Worm (Caenorhabditis elegans): Measurements from ENCODE around the gene pgm-2.

Gene pgm-2

DNA sequence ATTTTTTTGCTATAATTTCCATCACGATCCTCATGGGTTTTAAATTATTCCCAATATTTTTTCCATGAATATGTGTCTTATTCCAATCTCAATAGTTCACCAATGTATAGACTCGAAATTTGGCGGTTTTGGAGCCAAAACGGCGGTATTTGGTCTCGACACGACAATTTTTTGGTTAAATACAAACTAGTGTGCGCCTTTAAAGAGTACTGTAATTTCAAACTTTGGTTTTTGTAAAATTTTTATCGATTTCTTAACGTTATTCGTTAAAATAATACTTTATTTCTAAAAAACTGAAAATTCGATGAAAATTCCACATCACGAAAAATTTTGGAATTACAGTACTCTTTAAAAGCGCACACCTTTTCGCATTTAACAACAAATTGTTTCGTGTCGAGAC lies 15.5 kb downstream of the pgm-2 start:
- TF ChIP-seq C38D4.7 (GFP tag; optimal IDR thresholded peaks at IDR 0.05), result no peak
- TF ChIP-seq ahr-1 (tag; optimal IDR thresholded peaks at IDR 0.05), result no peak
- no peak for TF ChIP-seq ama-1 (optimal IDR thresholded peaks at IDR 0.05)
- no peak for TF ChIP-seq pros-1 (tag; optimal IDR thresholded peaks at IDR 0.05)
- no peak for TF ChIP-seq hlh-30 (tag; optimal IDR thresholded peaks at IDR 0.05; ENCODE audit: insufficient read depth)
- no peak for TF ChIP-seq ceh-22 (tag; optimal IDR thresholded peaks at IDR 0.05)
- no peak for TF ChIP-seq nhr-232 (tag; optimal IDR thresholded peaks at IDR 0.05)
- TF ChIP-seq hlh-6 (tag; optimal IDR thresholded peaks at IDR 0.05), result no peak
- TF ChIP-seq ttx-3 (tag; optimal IDR thresholded peaks at IDR 0.05), result no peak
- no peak for TF ChIP-seq K09A11.1 (tag; optimal IDR thresholded peaks at IDR 0.05; ENCODE audit: insufficient read depth)
- no peak for TF ChIP-seq nhr-11 (tag; optimal IDR thresholded peaks at IDR 0.05)
- TF ChIP-seq unc-86 (tag; optimal IDR thresholded peaks at IDR 0.05), result no peak
- no peak for TF ChIP-seq rnt-1 (tag; optimal IDR thresholded peaks at IDR 0.05)
- TF ChIP-seq ceh-45 (GFP tag; IDR thresholded peaks at IDR 0.05), result no peak

- TF ChIP-seq ceh-9 (tag; optimal IDR thresholded peaks at IDR 0.05) (no peak), K09A11.1 (tag; optimal IDR thresholded peaks at IDR 0.05; ENCODE audit: insufficient read depth) (no peak), dmd-4 (tag; optimal IDR thresholded peaks at IDR 0.05; ENCODE audit: borderline replicate concordance) (no peak), tbx-7 (tag; optimal IDR thresholded peaks at IDR 0.05) (no peak), ceh-34 (tag; optimal IDR thresholded peaks at IDR 0.05) (no peak), lim-6 (tag; optimal IDR thresholded peaks at IDR 0.05) (no peak), eyg-1 (tag; optimal IDR thresholded peaks at IDR 0.05) (no peak), che-1 (tag; optimal IDR thresholded peaks at IDR 0.05) (no peak), ceh-22 (tag; optimal IDR thresholded peaks at IDR 0.05) (no peak)
These were observed 15.9 kb downstream of the pgm-2 start, which contains the start of gene dph-7 for ce11 chrIII:13315071-13315470. Gene dph-7 (plus strand): TSS chrIII:13315123.

DNA sequence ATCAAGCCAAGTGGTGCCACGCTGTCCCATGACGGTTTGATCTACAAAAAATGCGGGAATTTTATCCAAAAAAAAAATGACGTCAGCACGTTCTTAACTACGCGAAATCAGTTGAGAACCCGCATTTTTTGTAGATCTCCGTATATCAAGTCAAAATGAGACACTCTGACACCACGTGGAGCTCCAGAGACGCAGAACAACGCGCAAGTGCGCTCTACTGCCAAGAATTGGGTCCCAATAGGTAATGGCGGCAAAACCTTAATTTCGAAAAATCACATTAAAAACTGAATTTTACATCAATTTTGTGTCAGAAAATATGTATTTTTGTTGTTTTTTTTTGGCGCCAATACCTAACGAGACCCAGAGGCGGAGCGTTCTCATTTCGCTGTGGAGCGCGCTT lies 17.8 kb downstream of the pgm-2 start:
- no peak for TF ChIP-seq ahr-1 (tag; optimal IDR thresholded peaks at IDR 0.05)
- TF ChIP-seq hlh-30 (tag; optimal IDR thresholded peaks at IDR 0.05; ENCODE audit: insufficient read depth), result peak; percentile 51
- no peak for TF ChIP-seq unc-86 (tag; optimal IDR thresholded peaks at IDR 0.05)
- TF ChIP-seq T23F11.4 (GFP tag; optimal IDR thresholded peaks at IDR 0.05), result no peak

DNA sequence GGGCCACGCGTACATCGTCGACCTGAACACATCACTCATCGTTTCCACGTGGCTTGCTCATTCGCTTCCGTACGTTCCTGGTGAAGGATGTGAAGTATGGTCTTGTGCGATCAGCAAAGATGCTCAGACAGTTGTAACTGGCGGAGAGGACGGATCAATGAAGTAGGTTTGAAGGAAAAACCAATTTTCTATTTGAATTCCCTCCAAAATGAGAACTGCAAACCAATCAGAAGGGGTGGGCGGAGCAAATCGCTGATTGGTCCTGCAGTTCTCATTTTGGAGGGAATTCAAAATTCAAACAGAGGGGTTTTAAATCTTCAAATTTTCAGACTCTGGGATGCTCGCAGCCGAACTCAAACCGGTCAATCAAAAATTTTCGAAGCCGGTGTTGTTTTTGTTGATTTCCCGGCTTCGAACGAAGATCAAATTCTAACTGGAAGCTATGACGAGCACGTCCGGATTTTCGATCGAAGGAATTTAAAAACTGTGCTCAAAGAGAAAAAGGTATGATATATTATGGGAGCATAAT lies 18.3 kb downstream of the pgm-2 start:
- TF ChIP-seq nfya-1 (tag; optimal IDR thresholded peaks at IDR 0.05) (peak; percentile 53), unc-42 (tag; optimal IDR thresholded peaks at IDR 0.05) (no peak)

- TF ChIP-seq ets-4 (tag; optimal IDR thresholded peaks at IDR 0.05), result no peak
- TF ChIP-seq unc-86 (tag; optimal IDR thresholded peaks at IDR 0.05), result no peak
- TF ChIP-seq hlh-8 (tag; optimal IDR thresholded peaks at IDR 0.05), result no peak
- no peak for TF ChIP-seq elt-2 (tag; optimal IDR thresholded peaks at IDR 0.05)
- TF ChIP-seq mec-3 (tag; optimal IDR thresholded peaks at IDR 0.05; ENCODE audit: borderline replicate concordance), result no peak
- no peak for TF ChIP-seq ztf-16 (tag; optimal IDR thresholded peaks at IDR 0.05)
- TF ChIP-seq unc-3 (GFP tag; conservative IDR thresholded peaks at IDR 0.05), result no peak
- TF ChIP-seq unc-3 (tag; optimal IDR thresholded peaks at IDR 0.05), result no peak
- no peak for TF ChIP-seq eyg-1 (tag; optimal IDR thresholded peaks at IDR 0.05)
- no peak for TF ChIP-seq pros-1 (tag; optimal IDR thresholded peaks at IDR 0.05)
- TF ChIP-seq hlh-13 (GFP tag; optimal IDR thresholded peaks at IDR 0.05), result no peak
These were observed 23.4 kb downstream of the pgm-2 start, which contains the start of gene F53A2.11 for ce11 chrIII:13322578-13322977. Gene F53A2.11 (minus strand): TSS chrIII:13322678.

ce11 chrIII:13324739-13325138 lies 25.6 kb downstream of the pgm-2 start, which contains the start of gene F53A2.1:
Gene F53A2.1 (minus strand): TSS chrIII:13324839.
- TF ChIP-seq tbx-2 (tag; optimal IDR thresholded peaks at IDR 0.05) (no peak), eyg-1 (tag; optimal IDR thresholded peaks at IDR 0.05) (no peak), ceh-18 (tag; optimal IDR thresholded peaks at IDR 0.05) (no peak), dmd-4 (tag; optimal IDR thresholded peaks at IDR 0.05; ENCODE audit: borderline replicate concordance) (no peak), pax-1 (tag; optimal IDR thresholded peaks at IDR 0.05) (no peak), zip-5 (tag; optimal IDR thresholded peaks at IDR 0.05) (no peak), ama-1 (optimal IDR thresholded peaks at IDR 0.05) (no peak), pag-3 (tag; optimal IDR thresholded peaks at IDR 0.05; ENCODE audit: borderline replicate concordance) (no peak), ceh-31 (tag; optimal IDR thresholded peaks at IDR 0.05) (no peak), rnt-1 (tag; optimal IDR thresholded peaks at IDR 0.05) (no peak), lin-11 (tag; optimal IDR thresholded peaks at IDR 0.05) (no peak), ztf-16 (tag; optimal IDR thresholded peaks at IDR 0.05) (no peak), ceh-45 (GFP tag; IDR thresholded peaks at IDR 0.05) (no peak), ceh-30 (tag; optimal IDR thresholded peaks at IDR 0.05) (no peak)
